Worm (Caenorhabditis elegans) whole organism, midembryonic: ENCODE results near the gene C37C3.9.

Source experiments
- T22C8.4 ChIP-seq: fragments of 200-800 bp; sonication (Bioruptor generic); IDR thresholded peaks from 2 replicates; pipeline ENCODE4 v1.3.6; 2022; ENCODE audit warnings: missing genetic modification characterization, missing compliant biosample characterization
- cog-1 ChIP-seq: sonication (generic microtip); optimal IDR thresholded peaks from 2 replicates; lab custom pipeline; 2016; ENCODE audit warnings: missing genetic modification characterization, missing compliant biosample characterization
- flt-1 ChIP-seq: fragments of 200-800 bp; sonication (Bioruptor generic); IDR thresholded peaks from 2 replicates; pipeline ENCODE4 v1.3.6; 2022; ENCODE audit warnings: missing genetic modification characterization, missing compliant biosample characterization
- klf-2 ChIP-seq: fragments of 200-800 bp; sonication (Bioruptor generic); conservative IDR thresholded peaks from 2 replicates; pipeline ENCODE4 v1.3.6; 2022; ENCODE audit warnings: missing genetic modification reagents, missing genetic modification characterization, missing compliant biosample characterization
- med-1 ChIP-seq: sonication (generic microtip); optimal IDR thresholded peaks from 2 replicates; lab custom pipeline; 2017; ENCODE audit warnings: missing genetic modification characterization, mild to moderate bottlenecking, missing compliant biosample characterization, antibody characterized with exemption, missing genetic modification reagents; ENCODE audit not compliant: insufficient read depth
- ref-1 ChIP-seq: fragments of 200-800 bp; sonication (Bioruptor generic); conservative IDR thresholded peaks from 2 replicates; pipeline ENCODE4 v1.3.6; 2022; ENCODE audit warnings: missing genetic modification reagents, missing genetic modification characterization, missing compliant biosample characterization
- ztf-23 ChIP-seq: fragments of 200-800 bp; sonication (Bioruptor generic); IDR thresholded peaks from 2 replicates; pipeline ENCODE4 v1.3.6; 2022; ENCODE audit warnings: missing genetic modification reagents, missing genetic modification characterization, missing compliant biosample characterization
- ztf-29 ChIP-seq: fragments of 200-800 bp; sonication (Bioruptor generic); IDR thresholded peaks from 2 replicates; pipeline ENCODE4 v1.3.6; 2022; ENCODE audit warnings: missing genetic modification reagents, missing genetic modification characterization, missing compliant biosample characterization

ce11 chrV:7870707-7871106 lies 16.2 kb upstream of the C37C3.9 start, which contains the start of gene nipi-4:
- TF ChIP-seq cog-1 (tag; lab: Kevin White, UChicago) (no peak), klf-2 (GFP tag; lab: Robert Waterston, UW) (no peak), ztf-23 (no peak), ztf-29 (no peak), flt-1 (GFP tag; lab: Robert Waterston, UW) (no peak), T22C8.4 (GFP tag; lab: Robert Waterston, UW) (no peak), med-1 (GFP tag; lab: Kevin White, UChicago) (no peak), ref-1 (GFP tag; lab: Robert Waterston, UW) (no peak)
